Worm (Caenorhabditis elegans): ENCODE results near the gene ostb-1.

- TF ChIP-seq sea-2 (GFP tag; optimal IDR thresholded peaks at IDR 0.05) (no peak), nhr-76 (tag; optimal IDR thresholded peaks at IDR 0.05) (no peak), unc-62 (GFP tag; optimal IDR thresholded peaks at IDR 0.05) (no peak), ztf-4 (tag; optimal IDR thresholded peaks at IDR 0.05) (no peak), skn-1 (tag; optimal IDR thresholded peaks at IDR 0.05) (no peak), nhr-43 (tag; optimal IDR thresholded peaks at IDR 0.05; ENCODE audit: poor library complexity, severe bottlenecking) (no peak), aly-2 (tag; optimal IDR thresholded peaks at IDR 0.05) (no peak)
Measured at ce11 chrII:7842053-7842452, 22.3 kb upstream of the ostb-1 start, which contains the start of gene klp-3.

Measured in whole organism, L3 larva.